Worm (Caenorhabditis elegans) whole organism, L4 larva: ENCODE measurements around the gene F53F1.6.

Experiments used
- R02D3.7 ChIP-seq: fragments of 150-350 bp; sonication (generic microtip); optimal IDR thresholded peaks from 3 replicates; lab custom pipeline; 2014; ENCODE audit warnings: missing biosample characterization, missing genetic modification characterization
- Y48G9A.11 ChIP-seq: fragments of 200-800 bp; sonication (Bioruptor generic); IDR thresholded peaks from 2 replicates; pipeline ENCODE4 v1.3.6; 2022; ENCODE audit warnings: missing genetic modification reagents, missing genetic modification characterization, missing compliant biosample characterization
- aha-1 ChIP-seq: fragments of 150-350 bp; peaks from one replicate; lab custom pipeline; 2014; ENCODE audit warnings: missing biosample characterization, missing genetic modification characterization
- ama-1 ChIP-seq: fragments of 150-350 bp; optimal IDR thresholded peaks from 2 replicates; lab custom pipeline; 2014; ENCODE audit warnings: inconsistent platforms, mixed read lengths
- arid-1 ChIP-seq: fragments of 200-800 bp; sonication (Bioruptor generic); conservative IDR thresholded peaks from 2 replicates; pipeline ENCODE4 v1.3.6; 2022; ENCODE audit warnings: missing genetic modification reagents, missing genetic modification characterization, missing compliant biosample characterization
- ceh-28 ChIP-seq: fragments of 150-350 bp; optimal IDR thresholded peaks from 2 replicates; lab custom pipeline; 2014; ENCODE audit warnings: missing biosample characterization, missing genetic modification reagents, missing genetic modification characterization
- ceh-62 ChIP-seq: sonication (generic microtip); optimal IDR thresholded peaks from 2 replicates; lab custom pipeline; 2017; ENCODE audit warnings: missing biosample characterization, missing genetic modification characterization
- ceh-82 ChIP-seq: sonication (generic microtip); optimal IDR thresholded peaks from 2 replicates; lab custom pipeline; 2017; ENCODE audit warnings: missing biosample characterization, missing genetic modification characterization
- cey-2 ChIP-seq: sonication (generic microtip); optimal IDR thresholded peaks from 3 replicates; lab custom pipeline; 2017; ENCODE audit warnings: missing genetic modification characterization, mild to moderate bottlenecking, missing compliant biosample characterization, antibody characterized with exemption, borderline replicate concordance; ENCODE audit not compliant: insufficient read depth
- daf-16 ChIP-seq, 3 experiments: sonication (generic microtip); optimal IDR thresholded peaks; 2 replicates each; lab custom pipeline; 2016 to 2017; ENCODE audit warnings: missing genetic modification characterization in 3 of 3, missing genetic modification reagents in 3 of 3, mild to moderate bottlenecking in 2 of 3, missing compliant biosample characterization in 2 of 3, missing biosample characterization in 1 of 3, moderate library complexity in 1 of 3
- dmd-6 ChIP-seq: fragments of 200-800 bp; sonication (Bioruptor generic); IDR thresholded peaks from 2 replicates; pipeline ENCODE4 v1.3.6; 2022; ENCODE audit warnings: missing genetic modification reagents, missing genetic modification characterization, missing compliant biosample characterization
- dpl-1 ChIP-seq: fragments of 150-350 bp; optimal IDR thresholded peaks from 2 replicates; lab custom pipeline; 2014; ENCODE audit warnings: missing biosample characterization, missing genetic modification reagents, missing genetic modification characterization
- duxl-1 ChIP-seq: sonication (generic microtip); optimal IDR thresholded peaks from 2 replicates; lab custom pipeline; 2016; ENCODE audit warnings: mild to moderate bottlenecking, missing genetic modification characterization, moderate library complexity, missing compliant biosample characterization; ENCODE audit not compliant: poor library complexity
- dve-1 ChIP-seq: sonication (generic microtip); optimal IDR thresholded peaks from 2 replicates; lab custom pipeline; 2017; ENCODE audit warnings: antibody characterized with exemption, mild to moderate bottlenecking, missing genetic modification characterization, missing compliant biosample characterization; ENCODE audit not compliant: insufficient read depth
- egl-43 ChIP-seq: fragments of 200-800 bp; sonication (Bioruptor generic); IDR thresholded peaks from 2 replicates; pipeline ENCODE4 v1.3.6; 2022; ENCODE audit warnings: missing genetic modification reagents, missing genetic modification characterization, missing compliant biosample characterization
- hlh-11 ChIP-seq: fragments of 200-800 bp; sonication (Bioruptor generic); optimal IDR thresholded peaks from 2 replicates; lab custom pipeline; 2018; ENCODE audit warnings: mild to moderate bottlenecking, missing genetic modification characterization, missing compliant biosample characterization
- hlh-30 ChIP-seq: sonication (generic microtip); optimal IDR thresholded peaks from 2 replicates; lab custom pipeline; 2017; ENCODE audit warnings: antibody characterized with exemption, mild to moderate bottlenecking, missing genetic modification characterization, missing compliant biosample characterization; ENCODE audit not compliant: insufficient read depth
- lin-1 ChIP-seq: fragments of 200-800 bp; sonication (Bioruptor generic); IDR thresholded peaks from 2 replicates; pipeline ENCODE4 v1.3.6; 2022; ENCODE audit warnings: missing genetic modification reagents, missing genetic modification characterization, missing compliant biosample characterization
- lin-38 ChIP-seq: fragments of 200-800 bp; sonication (Bioruptor generic); IDR thresholded peaks from 2 replicates; pipeline ENCODE4 v1.3.6; 2022; ENCODE audit warnings: missing genetic modification reagents, missing genetic modification characterization, missing compliant biosample characterization
- lsy-2 ChIP-seq, 2 experiments: fragments of 150-350 bp in 1 of 2; sonication (generic microtip) in 1 of 2; optimal IDR thresholded peaks; 2 replicates each; lab custom pipeline; 2014 to 2017; ENCODE audit warnings: missing biosample characterization in 2 of 2, missing genetic modification characterization in 2 of 2
- madf-5 ChIP-seq, 2 experiments: fragments of 200-800 bp; sonication (Bioruptor generic); IDR thresholded peaks; 2 replicates each; pipeline ENCODE4 v1.3.6; 2022; ENCODE audit warnings: missing compliant biosample characterization in 2 of 2, missing genetic modification characterization in 2 of 2
- mdl-1 ChIP-seq, 2 experiments: fragments of 150-350 bp in 1 of 2; sonication (generic microtip) in 1 of 2; optimal IDR thresholded peaks; 2 replicates each; lab custom pipeline; 2014 to 2017; ENCODE audit warnings: missing biosample characterization in 2 of 2, missing genetic modification characterization in 2 of 2
- mep-1 ChIP-seq: fragments of 150-350 bp; sonication (generic microtip); optimal IDR thresholded peaks from 3 replicates; lab custom pipeline; 2014; ENCODE audit warnings: missing biosample characterization, missing genetic modification characterization
- mes-2 ChIP-seq: sonication (generic microtip); optimal IDR thresholded peaks from 2 replicates; lab custom pipeline; 2016; ENCODE audit warnings: missing genotype, mild to moderate bottlenecking, missing genetic modification characterization, missing compliant biosample characterization; ENCODE audit not compliant: poor library complexity, severe bottlenecking
- mxl-3 ChIP-seq: fragments of 200-800 bp; sonication (Bioruptor generic); optimal IDR thresholded peaks from 2 replicates; lab custom pipeline; 2018; ENCODE audit warnings: mild to moderate bottlenecking, missing genetic modification characterization, missing compliant biosample characterization
- nhr-102 ChIP-seq: sonication (generic microtip); optimal IDR thresholded peaks from 2 replicates; lab custom pipeline; 2016; ENCODE audit warnings: mild to moderate bottlenecking, missing genetic modification characterization, moderate library complexity, missing compliant biosample characterization
- nhr-11 ChIP-seq: fragments of 150-350 bp; optimal IDR thresholded peaks from 2 replicates; lab custom pipeline; 2014; ENCODE audit warnings: missing biosample characterization, missing genetic modification characterization
- nhr-25 ChIP-seq: sonication (generic microtip); optimal IDR thresholded peaks from 2 replicates; lab custom pipeline; 2017; ENCODE audit warnings: missing genetic modification characterization, mild to moderate bottlenecking, missing compliant biosample characterization, antibody characterized with exemption, moderate library complexity, borderline replicate concordance; ENCODE audit not compliant: insufficient read depth
- nhr-28 ChIP-seq: fragments of 150-350 bp; optimal IDR thresholded peaks from 2 replicates; lab custom pipeline; 2014; ENCODE audit warnings: missing biosample characterization, missing genetic modification characterization
- nhr-48 ChIP-seq: sonication (generic microtip); optimal IDR thresholded peaks from 2 replicates; lab custom pipeline; 2016; ENCODE audit warnings: mild to moderate bottlenecking, missing genetic modification characterization, missing compliant biosample characterization
- nhr-77 ChIP-seq: fragments of 150-350 bp; optimal IDR thresholded peaks from 2 replicates; lab custom pipeline; 2014; ENCODE audit warnings: missing biosample characterization, missing genetic modification characterization
- pha-4 ChIP-seq, 2 experiments: fragments of 150-350 bp in 1 of 2; fragments of 200-800 bp in 1 of 2; sonication (Bioruptor generic) in 1 of 2; IDR thresholded peaks in 1 of 2; optimal IDR thresholded peaks in 1 of 2; 2 replicates each; pipeline versions ENCODE4 v1.3.6 to Lab custom; 2014 to 2022; ENCODE audit warnings: missing genetic modification characterization in 2 of 2, missing genetic modification reagents in 2 of 2, missing biosample characterization in 1 of 2, missing compliant biosample characterization in 1 of 2
- php-3 ChIP-seq: fragments of 200-800 bp; sonication (Bioruptor generic); IDR thresholded peaks from 2 replicates; pipeline ENCODE4 v1.3.6; 2022; ENCODE audit warnings: missing genetic modification reagents, missing genetic modification characterization, missing compliant biosample characterization
- pqm-1 ChIP-seq: sonication (generic microtip); optimal IDR thresholded peaks from 2 replicates; lab custom pipeline; 2017; ENCODE audit warnings: missing biosample characterization, missing genetic modification characterization
- unc-39 ChIP-seq: sonication (generic microtip); optimal IDR thresholded peaks from 2 replicates; lab custom pipeline; 2017; ENCODE audit warnings: missing biosample characterization, missing genetic modification characterization
- unc-62 ChIP-seq, 3 experiments: fragments of 150-350 bp in 1 of 3; sonication (generic microtip); optimal IDR thresholded peaks in 2 of 3; peaks in 1 of 3; 1 replicate in 1 of 3; 2 replicates in 2 of 3; lab custom pipeline; 2014 to 2017; ENCODE audit warnings: missing biosample characterization in 3 of 3, missing genetic modification characterization in 3 of 3, missing genetic modification reagents in 3 of 3, missing genotype in 1 of 3

Gene F53F1.6

DNA sequence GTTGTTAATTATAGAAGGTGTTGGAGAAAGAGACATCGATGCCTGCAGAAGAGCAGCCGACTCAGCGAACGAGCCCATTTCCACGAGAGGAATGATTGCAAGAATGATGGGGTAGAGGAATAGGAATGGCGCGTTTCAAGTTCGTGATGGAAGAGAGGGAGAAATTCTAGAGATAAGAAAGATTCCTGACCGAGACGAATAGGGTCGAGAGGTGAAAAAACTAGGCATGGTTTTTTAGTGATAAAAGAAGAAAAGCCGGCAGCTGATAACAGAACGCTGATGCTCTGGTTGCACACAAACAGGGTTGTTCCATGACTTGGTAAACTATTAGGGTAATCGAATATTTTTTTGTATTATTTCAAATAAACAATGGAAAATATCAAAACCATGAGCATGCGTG lies 44.6 kb downstream of the F53F1.6 start (continued):
- TF ChIP-seq pha-4 (GFP tag; IDR thresholded peaks at IDR 0.05; lab: Robert Waterston, UW) (peak; percentile 24; the same call in 1 of the 2 replicates), pha-4 (tag; optimal IDR thresholded peaks at IDR 0.05; lab: Kevin White, UChicago) (no peak), egl-43 (GFP tag; lab: Robert Waterston, UW) (no peak), daf-16 (GFP tag; optimal IDR thresholded peaks at IDR 0.05; lab: Kevin White, UChicago) (no peak), daf-16 (tag; optimal IDR thresholded peaks at IDR 0.05; lab: Kevin White, UChicago) (peak; percentile 91), php-3 (GFP tag; lab: Robert Waterston, UW) (peak; percentile 39; the same call in 1 of the 2 replicates), nhr-77 (tag; lab: Kevin White, UChicago) (peak; percentile 75), lin-1 (GFP tag; lab: Robert Waterston, UW) (peak; percentile 65; the same call in 1 of the 2 replicates), ceh-28 (tag; lab: Kevin White, UChicago) (no peak), Y48G9A.11 (no peak), arid-1 (GFP tag; lab: Robert Waterston, UW) (no peak)

DNA sequence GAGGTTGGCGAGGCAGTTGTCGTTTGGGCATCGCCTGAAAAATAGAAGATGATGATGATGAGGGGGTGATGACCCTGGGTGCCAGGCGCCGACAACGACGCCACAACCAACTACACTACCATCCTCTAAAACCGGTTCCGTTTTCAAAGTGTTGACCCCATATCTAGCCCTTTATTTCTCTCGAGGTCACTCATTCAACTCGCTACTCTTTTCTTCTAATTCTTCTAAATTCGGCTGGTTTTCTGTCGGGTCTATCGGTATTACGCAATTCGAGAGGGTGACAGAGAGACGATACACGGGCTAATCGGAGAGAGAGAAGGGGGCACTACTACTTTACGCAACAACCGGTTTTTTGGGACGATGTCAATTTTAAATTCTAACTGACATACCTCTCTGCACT lies 46.1 kb downstream of the F53F1.6 start:
- TF ChIP-seq hlh-30 (tag; lab: Kevin White, UChicago) (peak; percentile 56), pqm-1 (tag; lab: Kevin White, UChicago) (no peak), php-3 (GFP tag; lab: Robert Waterston, UW) (no peak), mxl-3 (GFP tag; lab: Kevin White, UChicago) (peak; percentile 57), madf-5 (GFP tag; IDR thresholded peaks at IDR 0.05; lab: Robert Waterston, UW) (0 out of 4 replicates have a peak, but pooled peaks of 1 of the 2 experiments have one; percentile 44), nhr-102 (tag; lab: Kevin White, UChicago) (peak; percentile 6), aha-1 (tag; lab: Kevin White, UChicago) (peak; percentile 96), hlh-11 (tag; lab: Kevin White, UChicago) (peak; percentile 72), ceh-82 (tag; lab: Kevin White, UChicago) (no peak), nhr-25 (tag; lab: Kevin White, UChicago) (peak; percentile 94), cey-2 (tag; lab: Kevin White, UChicago) (peak; percentile 1), nhr-28 (tag; lab: Kevin White, UChicago) (peak; percentile 90), unc-62 (GFP tag; optimal IDR thresholded peaks at IDR 0.05 in 1 of 2; lab: Kevin White, UChicago) (no peak), unc-62 (tag; optimal IDR thresholded peaks at IDR 0.05; lab: Kevin White, UChicago) (no peak), lsy-2 (tag; optimal IDR thresholded peaks at IDR 0.05; lab: Kevin White, UChicago) (peak; percentile 21 to 43), lin-38 (GFP tag; lab: Robert Waterston, UW) (peak; percentile 38), nhr-48 (tag; lab: Kevin White, UChicago) (peak; percentile 62), dmd-6 (GFP tag; lab: Robert Waterston, UW) (peak; percentile 19; the same call in 1 of the 2 replicates), mdl-1 (tag; optimal IDR thresholded peaks at IDR 0.05; lab: Kevin White, UChicago) (peak in 1 of 2 experiments; percentile 68), mes-2 (tag; lab: Kevin White, UChicago) (peak; percentile 49), unc-39 (tag; lab: Kevin White, UChicago) (no peak), ama-1 (peak; percentile 46), dpl-1 (GFP tag; lab: Kevin White, UChicago) (no peak), dve-1 (peak; percentile 26), ceh-62 (tag; lab: Kevin White, UChicago) (no peak), nhr-11 (no peak), mep-1 (peak; percentile 74), arid-1 (GFP tag; lab: Robert Waterston, UW) (no peak)
- TF ChIP-seq, all 104 proteins: peak for 18

DNA sequence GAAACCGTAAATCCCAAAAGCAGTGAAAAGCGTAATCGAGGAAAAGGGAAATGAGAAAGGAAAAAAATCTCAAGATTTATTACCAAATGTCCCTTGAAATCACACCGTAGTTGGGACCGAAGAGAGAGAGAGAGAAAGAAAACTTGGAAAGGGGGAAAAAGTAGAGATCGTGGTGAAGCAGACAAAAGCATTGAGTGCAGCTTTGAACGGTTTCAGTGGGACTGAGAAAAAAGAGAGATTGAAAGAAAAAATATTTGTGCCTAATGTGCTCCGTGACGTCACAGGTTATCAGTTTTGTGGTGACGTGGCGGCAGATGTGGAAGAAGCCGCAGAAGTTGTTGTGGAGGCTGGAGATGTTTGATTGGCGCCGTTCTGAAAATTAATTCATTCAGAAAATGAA lies 47.1 kb downstream of the F53F1.6 start:
- no peak for TF ChIP-seq egl-43 (GFP tag; lab: Robert Waterston, UW)
- peak; percentile 23 for TF ChIP-seq nhr-25 (tag; lab: Kevin White, UChicago)
- no peak for TF ChIP-seq ceh-62 (tag; lab: Kevin White, UChicago)
- TF ChIP-seq aha-1 (tag; lab: Kevin White, UChicago), result peak; percentile 92
- peak; percentile 26 for TF ChIP-seq duxl-1 (tag; lab: Kevin White, UChicago)
- no peak for TF ChIP-seq daf-16 (GFP tag; optimal IDR thresholded peaks at IDR 0.05; lab: Kevin White, UChicago)
- TF ChIP-seq daf-16 (tag; optimal IDR thresholded peaks at IDR 0.05; lab: Kevin White, UChicago), result no peak
- TF ChIP-seq R02D3.7 (tag; lab: Kevin White, UChicago), result no peak
